Fruit fly (Drosophila melanogaster) whole organism, embryonic: ENCODE measurements around the gene CG10725.

ENCODE experiments used
- Abd-B ChIP-seq: fragments of 200-800 bp; sonication (Bioruptor generic); optimal IDR thresholded peaks from 2 replicates; lab custom pipeline; 2018; ENCODE audit warnings: missing biosample characterization, mild to moderate bottlenecking, missing genetic modification characterization, moderate library complexity
- BEAF-32 ChIP-seq: fragments of 200-800 bp; sonication (Bioruptor generic); optimal IDR thresholded peaks from 3 replicates; lab custom pipeline; 2017; ENCODE audit warnings: missing biosample characterization, missing genetic modification characterization, mild to moderate bottlenecking, moderate library complexity, missing genetic modification reagents
- Bgb ChIP-seq: fragments of 200-800 bp; sonication (Bioruptor generic); IDR thresholded peaks from 2 replicates; pipeline ENCODE4 v1.3.6; 2022; ENCODE audit warnings: missing biosample characterization, missing genetic modification characterization; ENCODE audit not compliant: partially characterized antibody
- Bteb2 ChIP-seq: fragments of 200-800 bp; sonication (Bioruptor generic); optimal IDR thresholded peaks from 2 replicates; lab custom pipeline; 2016; ENCODE audit warnings: missing biosample characterization, missing genetic modification characterization
- CG11696 ChIP-seq: fragments of 200-800 bp; sonication (Bioruptor generic); IDR thresholded peaks from 2 replicates; pipeline ENCODE4 v1.3.6; 2022; ENCODE audit warnings: missing biosample characterization, missing genetic modification characterization
- CG12744 ChIP-seq: fragments of 200-800 bp; sonication (Bioruptor generic); optimal IDR thresholded peaks from 2 replicates; lab custom pipeline; 2016; ENCODE audit warnings: missing biosample characterization, missing genetic modification characterization
- CG13624 ChIP-seq: fragments of 200-800 bp; sonication (Bioruptor generic); optimal IDR thresholded peaks from 2 replicates; lab custom pipeline; 2016; ENCODE audit warnings: missing biosample characterization, missing genetic modification characterization
- CG17359 ChIP-seq: fragments of 200-800 bp; sonication (Bioruptor generic); optimal IDR thresholded peaks from 3 replicates; lab custom pipeline; 2018; ENCODE audit warnings: missing biosample characterization, mild to moderate bottlenecking, missing genetic modification characterization, moderate library complexity
- CG30020 ChIP-seq: fragments of 200-800 bp; optimal IDR thresholded peaks from 2 replicates; lab custom pipeline; 2019; ENCODE audit warnings: missing biosample characterization, mild to moderate bottlenecking, missing genetic modification characterization, moderate library complexity
- CG31224 ChIP-seq: fragments of 200-800 bp; sonication (Bioruptor generic); IDR thresholded peaks from 2 replicates; pipeline ENCODE4 v1.3.6; 2022; ENCODE audit warnings: missing biosample characterization, missing genetic modification characterization
- CG33557 ChIP-seq: fragments of 200-800 bp; sonication (Bioruptor generic); optimal IDR thresholded peaks from 2 replicates; lab custom pipeline; 2019; ENCODE audit warnings: missing biosample characterization, mild to moderate bottlenecking, missing genetic modification characterization, moderate library complexity
- CG34224 ChIP-seq: fragments of 200-800 bp; sonication (Bioruptor generic); IDR thresholded peaks from 3 replicates; pipeline ENCODE4 v1.3.6; 2022; ENCODE audit warnings: missing biosample characterization, missing genetic modification characterization; ENCODE audit not compliant: partially characterized antibody
- CG6654 ChIP-seq: fragments of 200-800 bp; sonication (Bioruptor generic); optimal IDR thresholded peaks from 2 replicates; lab custom pipeline; 2017; ENCODE audit warnings: missing biosample characterization, mild to moderate bottlenecking, missing genetic modification characterization
- CG7928 ChIP-seq: fragments of 200-800 bp; sonication (Bioruptor generic); optimal IDR thresholded peaks from 2 replicates; lab custom pipeline; 2017; ENCODE audit warnings: missing biosample characterization, mild to moderate bottlenecking, missing genetic modification characterization
- CG8924 ChIP-seq: fragments of 200-800 bp; optimal IDR thresholded peaks from 3 replicates; lab custom pipeline; 2019; ENCODE audit warnings: missing biosample characterization, mild to moderate bottlenecking, missing genetic modification characterization, moderate library complexity
- CG9817 ChIP-seq: fragments of 200-800 bp; sonication (Bioruptor generic); optimal IDR thresholded peaks from 2 replicates; lab custom pipeline; 2018; ENCODE audit warnings: missing biosample characterization, mild to moderate bottlenecking, missing genetic modification characterization, moderate library complexity
- CG9876 ChIP-seq: fragments of 200-800 bp; sonication (Bioruptor generic); optimal IDR thresholded peaks from 2 replicates; lab custom pipeline; 2016; ENCODE audit warnings: missing biosample characterization, missing genetic modification characterization
- Camta ChIP-seq: fragments of 200-800 bp; sonication (Bioruptor generic); optimal IDR thresholded peaks from 2 replicates; lab custom pipeline; 2016; ENCODE audit warnings: missing biosample characterization, missing genetic modification characterization
- CoRest ChIP-seq: fragments of 200-800 bp; sonication (Bioruptor generic); optimal IDR thresholded peaks from 3 replicates; lab custom pipeline; 2018; ENCODE audit warnings: missing biosample characterization, mild to moderate bottlenecking, missing genetic modification characterization, moderate library complexity
- CrebB ChIP-seq: fragments of 200-800 bp; sonication (Bioruptor generic); optimal IDR thresholded peaks from 3 replicates; lab custom pipeline; 2018; ENCODE audit warnings: missing biosample characterization, mild to moderate bottlenecking, missing genetic modification characterization
- E2f2 ChIP-seq: fragments of 200-800 bp; sonication (Bioruptor generic); IDR thresholded peaks from 2 replicates; pipeline ENCODE4 v1.3.6; 2022; ENCODE audit warnings: missing biosample characterization, missing genetic modification characterization
- HLH4C ChIP-seq: fragments of 200-800 bp; sonication (Bioruptor generic); IDR thresholded peaks from 3 replicates; pipeline ENCODE4 v1.3.6; 2022; ENCODE audit warnings: missing biosample characterization, missing genetic modification characterization; ENCODE audit not compliant: partially characterized antibody
- HLH54F ChIP-seq: fragments of 200-800 bp; sonication (Bioruptor generic); optimal IDR thresholded peaks from 3 replicates; lab custom pipeline; 2016; ENCODE audit warnings: missing biosample characterization, missing genetic modification characterization
- HmgD ChIP-seq: fragments of 200-800 bp; sonication (Bioruptor generic); optimal IDR thresholded peaks from 3 replicates; lab custom pipeline; 2016; ENCODE audit warnings: missing biosample characterization, missing genetic modification characterization
- Hr51 ChIP-seq, 2 experiments: fragments of 200-800 bp; sonication (Bioruptor generic); optimal IDR thresholded peaks; 2 replicates in 1 of 2; 3 replicates in 1 of 2; lab custom pipeline; 2016 to 2018; ENCODE audit warnings: missing biosample characterization in 2 of 2, missing genetic modification characterization in 2 of 2, mild to moderate bottlenecking in 1 of 2, moderate library complexity in 1 of 2
- Lhr ChIP-seq: fragments of 200-800 bp; sonication (Bioruptor generic); optimal IDR thresholded peaks from 3 replicates; lab custom pipeline; 2017; ENCODE audit warnings: mild to moderate bottlenecking, missing biosample characterization, missing genetic modification reagents, missing genetic modification characterization
- Mes4 ChIP-seq: fragments of 200-800 bp; sonication (Bioruptor generic); optimal IDR thresholded peaks from 2 replicates; lab custom pipeline; 2016; ENCODE audit warnings: missing biosample characterization, missing genetic modification characterization
- Myb ChIP-seq: fragments of 200-800 bp; sonication (Bioruptor generic); optimal IDR thresholded peaks from 2 replicates; lab custom pipeline; 2016; ENCODE audit warnings: missing biosample characterization, missing genetic modification characterization
- NFAT ChIP-seq: fragments of 200-800 bp; sonication (Bioruptor generic); IDR thresholded peaks from 2 replicates; pipeline ENCODE4 v1.3.6; 2022; ENCODE audit warnings: missing biosample characterization, missing genetic modification characterization
- Opbp ChIP-seq: fragments of 200-800 bp; sonication (Bioruptor generic); IDR thresholded peaks from 3 replicates; pipeline ENCODE4 v1.3.6; 2022; ENCODE audit warnings: missing biosample characterization, missing genetic modification characterization; ENCODE audit not compliant: partially characterized antibody
- Rx ChIP-seq: fragments of 200-800 bp; sonication (Bioruptor generic); IDR thresholded peaks from 2 replicates; pipeline ENCODE4 v1.3.6; 2022; ENCODE audit warnings: missing biosample characterization, missing genetic modification characterization
- YL-1 ChIP-seq: fragments of 200-800 bp; sonication (Bioruptor generic); optimal IDR thresholded peaks from 3 replicates; lab custom pipeline; 2017; ENCODE audit warnings: missing biosample characterization, mild to moderate bottlenecking, missing genetic modification characterization
- ab ChIP-seq: fragments of 200-800 bp; sonication (Bioruptor generic); optimal IDR thresholded peaks from 2 replicates; lab custom pipeline; 2016; ENCODE audit warnings: missing biosample characterization, missing genetic modification characterization
- abd-A ChIP-seq: fragments of 200-800 bp; sonication (Bioruptor generic); optimal IDR thresholded peaks from 3 replicates; lab custom pipeline; 2019; ENCODE audit warnings: missing biosample characterization, mild to moderate bottlenecking, missing genetic modification characterization, moderate library complexity
- chif ChIP-seq, 2 experiments: fragments of 200-800 bp; sonication (Bioruptor generic); optimal IDR thresholded peaks; 3 replicates each; lab custom pipeline; 2016; ENCODE audit warnings: missing biosample characterization in 2 of 2, missing genetic modification characterization in 2 of 2
- exex ChIP-seq: fragments of 200-800 bp; sonication (Bioruptor generic); optimal IDR thresholded peaks from 4 replicates; lab custom pipeline; 2018; ENCODE audit warnings: missing biosample characterization, mild to moderate bottlenecking, missing genetic modification characterization, moderate library complexity
- grn ChIP-seq: fragments of 200-800 bp; sonication (Bioruptor generic); optimal IDR thresholded peaks from 3 replicates; lab custom pipeline; 2017; ENCODE audit warnings: missing biosample characterization, missing genetic modification characterization
- ind ChIP-seq: fragments of 200-800 bp; sonication (Bioruptor generic); optimal IDR thresholded peaks from 3 replicates; lab custom pipeline; 2016; ENCODE audit warnings: missing biosample characterization, missing genetic modification characterization
- lilli ChIP-seq: fragments of 200-800 bp; sonication (Bioruptor generic); optimal IDR thresholded peaks from 3 replicates; lab custom pipeline; 2016; ENCODE audit warnings: missing biosample characterization, missing genetic modification characterization
- phol ChIP-seq: fragments of 200-800 bp; sonication (Bioruptor generic); optimal IDR thresholded peaks from 3 replicates; lab custom pipeline; 2018; ENCODE audit warnings: missing biosample characterization, mild to moderate bottlenecking, missing genetic modification characterization, moderate library complexity
- row ChIP-seq: fragments of 200-800 bp; sonication (Bioruptor generic); IDR thresholded peaks from 3 replicates; pipeline ENCODE4 v1.3.6; 2022; ENCODE audit warnings: missing biosample characterization, missing genetic modification characterization
- seq ChIP-seq: fragments of 200-800 bp; sonication (Bioruptor generic); IDR thresholded peaks from 2 replicates; pipeline ENCODE4 v1.3.6; 2022; ENCODE audit warnings: missing biosample characterization, missing genetic modification characterization
- sisA ChIP-seq: fragments of 200-800 bp; sonication (Bioruptor generic); IDR thresholded peaks from 2 replicates; pipeline ENCODE4 v1.3.6; 2022; ENCODE audit warnings: missing biosample characterization, missing genetic modification characterization
- ssp ChIP-seq: fragments of 200-800 bp; sonication (Bioruptor generic); IDR thresholded peaks from 2 replicates; pipeline ENCODE4 v1.3.6; 2022; ENCODE audit warnings: missing biosample characterization, missing genetic modification characterization
- tap ChIP-seq: fragments of 200-800 bp; optimal IDR thresholded peaks from 3 replicates; lab custom pipeline; 2019; ENCODE audit warnings: missing biosample characterization, mild to moderate bottlenecking, missing genetic modification characterization, moderate library complexity
- tgo ChIP-seq: fragments of 200-800 bp; sonication (Bioruptor generic); IDR thresholded peaks from 3 replicates; pipeline ENCODE4 v1.3.6; 2022; ENCODE audit warnings: missing biosample characterization, missing genetic modification characterization
- unc-4 ChIP-seq: fragments of 200-800 bp; sonication (Bioruptor generic); IDR thresholded peaks from 2 replicates; pipeline ENCODE4 v1.3.6; 2022; ENCODE audit warnings: missing biosample characterization, missing genetic modification characterization; ENCODE audit not compliant: partially characterized antibody
- z ChIP-seq: fragments of 200-800 bp; sonication (Bioruptor generic); IDR thresholded peaks from 3 replicates; pipeline ENCODE4 v1.3.6; 2022; ENCODE audit warnings: missing biosample characterization, missing genetic modification characterization

The CG10725 gene

DNA sequence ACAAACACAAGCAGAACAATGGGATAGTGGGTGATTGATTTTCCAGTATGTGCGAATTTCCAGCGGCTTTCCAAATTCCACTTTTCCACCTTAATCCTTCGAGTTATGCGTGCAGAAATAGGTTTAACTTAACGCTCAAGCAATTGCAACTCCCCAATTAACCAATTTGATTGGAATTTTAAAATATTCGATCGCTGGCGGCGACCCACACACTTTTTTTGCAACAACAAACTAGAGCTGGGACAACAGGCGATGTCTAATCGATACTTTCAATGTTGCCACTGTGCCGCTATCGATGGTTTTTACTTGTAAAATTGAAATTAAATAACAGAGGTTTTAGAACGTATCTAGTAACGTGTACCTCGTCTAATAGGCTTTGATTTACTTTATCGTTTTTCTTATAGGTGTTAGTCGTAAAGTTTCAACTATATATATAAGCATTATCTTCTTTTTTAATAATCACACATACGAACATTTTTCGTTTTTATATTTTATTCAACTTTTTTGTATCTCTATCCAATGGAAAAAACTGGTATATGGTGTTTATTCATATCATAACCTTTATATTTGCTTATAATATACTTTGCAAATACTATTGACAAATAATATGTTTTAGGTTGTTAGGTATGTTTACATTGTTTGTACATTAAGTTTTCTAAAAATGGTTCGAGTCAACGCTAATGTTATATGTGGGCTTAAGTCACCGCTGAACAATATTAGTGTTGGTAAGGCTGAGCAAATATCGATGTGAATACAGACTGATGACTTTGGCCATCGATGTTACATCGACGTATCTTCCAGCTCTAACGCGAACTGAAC is 48.5 kb downstream of the CG10725 start, which contains the start of the genes Abp1 and Tgi (continued):
- TF ChIP-seq Rx (GFP tag; lab: Robert Waterston, UW), result no peak
- TF ChIP-seq NFAT, result peak; percentile 65
- 0 out of 3 replicates have a peak, but pooled peaks have one; percentile 49 for TF ChIP-seq z
- no peak for TF ChIP-seq exex (tag; lab: Kevin White, UChicago)
- TF ChIP-seq tgo, result no peak
- peak; percentile 36 for TF ChIP-seq CG9817
- peak; percentile 91 for TF ChIP-seq BEAF-32 (GFP tag; lab: Kevin White, UChicago)
- TF ChIP-seq Camta (GFP tag; lab: Kevin White, UChicago), result peak; percentile 4
- peak; percentile 89 for TF ChIP-seq Opbp (GFP tag; lab: Robert Waterston, UW)
- TF ChIP-seq CG7928 (GFP tag; lab: Kevin White, UChicago), result no peak
- no peak for TF ChIP-seq tap (tag; lab: Kevin White, UChicago)
- peak; percentile 66 for TF ChIP-seq CoRest (tag; lab: Kevin White, UChicago)
- peak; percentile 61 for TF ChIP-seq HLH4C (GFP tag; lab: Robert Waterston, UW)
- TF ChIP-seq Abd-B, result peak; percentile 41
- peak; percentile 16 for TF ChIP-seq CG17359 (tag; lab: Kevin White, UChicago)
- TF ChIP-seq row (GFP tag; lab: Robert Waterston, UW), result peak; percentile 33
- TF ChIP-seq ab (GFP tag; lab: Kevin White, UChicago), result no peak
- no peak for TF ChIP-seq CG11696
- TF ChIP-seq CG33557 (GFP tag; lab: Kevin White, UChicago), result no peak
- TF ChIP-seq chif (GFP tag; optimal IDR thresholded peaks at IDR 0.05; lab: Kevin White, UChicago), result no peak
- peak; percentile 46 for TF ChIP-seq CrebB (tag; lab: Kevin White, UChicago)
- peak; percentile 77 for TF ChIP-seq CG34224
- TF ChIP-seq E2f2 (GFP tag; lab: Robert Waterston, UW), result peak; percentile 72
- TF ChIP-seq ind (GFP tag; lab: Kevin White, UChicago), result peak; percentile 33
- TF ChIP-seq Bteb2 (GFP tag; lab: Kevin White, UChicago), result peak; percentile 39
- peak; percentile 38 for TF ChIP-seq Myb (GFP tag; lab: Kevin White, UChicago)
- peak; percentile 93 for TF ChIP-seq Bgb
- TF ChIP-seq HLH54F, result peak; percentile 37
- peak; percentile 15 for TF ChIP-seq CG8924 (tag; lab: Kevin White, UChicago)
- TF ChIP-seq CG30020 (tag; lab: Kevin White, UChicago), result peak; percentile 10
- peak; percentile 41 for TF ChIP-seq lilli (GFP tag; lab: Kevin White, UChicago)
- TF ChIP-seq CG13624 (GFP tag; lab: Kevin White, UChicago), result peak; percentile 60
- TF ChIP-seq phol (tag; lab: Kevin White, UChicago), result peak; percentile 19
- TF ChIP-seq unc-4 (GFP tag; lab: Robert Waterston, UW), result peak; percentile 73
- no peak for TF ChIP-seq grn (GFP tag; lab: Kevin White, UChicago)
- peak; percentile 44 for TF ChIP-seq CG9876 (GFP tag; lab: Kevin White, UChicago)
- no peak; the same call in 1 of the 2 replicates for TF ChIP-seq sisA (GFP tag; lab: Robert Waterston, UW)
- peak; percentile 15 for TF ChIP-seq CG12744 (GFP tag; lab: Kevin White, UChicago)
- TF ChIP-seq ssp, result peak; percentile 27; the same call in 1 of the 2 replicates
- peak; percentile 70 for TF ChIP-seq Lhr (GFP tag; lab: Kevin White, UChicago)
- no peak for TF ChIP-seq Mes4 (GFP tag; lab: Kevin White, UChicago)
- TF ChIP-seq seq, result no peak
- TF ChIP-seq YL-1 (GFP tag; lab: Kevin White, UChicago), result peak; percentile 16
- peak in 1 of 2 experiments; percentile 40 for TF ChIP-seq Hr51 (GFP tag; optimal IDR thresholded peaks at IDR 0.05; lab: Kevin White, UChicago)
- no peak for TF ChIP-seq CG31224 (GFP tag; lab: Robert Waterston, UW)
- no peak for TF ChIP-seq CG6654 (GFP tag; lab: Kevin White, UChicago)
- TF ChIP-seq HmgD (GFP tag; lab: Kevin White, UChicago), result peak; percentile 16
- no peak for TF ChIP-seq abd-A (tag; lab: Kevin White, UChicago)
